Fruit fly (Drosophila melanogaster) whole organism, embryonic: ENCODE data around the gene CG32700.

Experiments
- Atf-2 ChIP-seq: fragments of 200-800 bp; sonication (Bioruptor generic); optimal IDR thresholded peaks from 2 replicates; lab custom pipeline; 2016; ENCODE audit warnings: missing biosample characterization, missing genetic modification characterization
- C15 ChIP-seq: fragments of 200-800 bp; sonication (Bioruptor generic); IDR thresholded peaks from 3 replicates; pipeline ENCODE4 v1.3.6; 2022; ENCODE audit warnings: missing biosample characterization, missing genetic modification characterization
- CG11456 ChIP-seq: fragments of 200-800 bp; sonication (Bioruptor generic); IDR thresholded peaks from 3 replicates; pipeline ENCODE4 v1.3.6; 2022; ENCODE audit warnings: missing biosample characterization, missing genetic modification characterization
- CG12236 ChIP-seq: fragments of 200-800 bp; sonication (Bioruptor generic); optimal IDR thresholded peaks from 2 replicates; lab custom pipeline; 2016; ENCODE audit warnings: missing biosample characterization, missing genetic modification characterization
- CG1233 ChIP-seq: fragments of 200-800 bp; sonication (Bioruptor generic); optimal IDR thresholded peaks from 4 replicates; lab custom pipeline; 2018; ENCODE audit warnings: missing biosample characterization, mild to moderate bottlenecking, missing genetic modification characterization
- CG12391 ChIP-seq: fragments of 200-800 bp; sonication (Bioruptor generic); optimal IDR thresholded peaks from 3 replicates; lab custom pipeline; 2018; ENCODE audit warnings: missing biosample characterization, mild to moderate bottlenecking, missing genetic modification characterization, moderate library complexity
- CG15011 ChIP-seq: fragments of 200-800 bp; sonication (Bioruptor generic); optimal IDR thresholded peaks from 3 replicates; lab custom pipeline; 2018; ENCODE audit warnings: missing biosample characterization, mild to moderate bottlenecking, missing genetic modification characterization
- CG16815 ChIP-seq: fragments of 200-800 bp; sonication (Bioruptor generic); optimal IDR thresholded peaks from 3 replicates; lab custom pipeline; 2017; ENCODE audit warnings: missing biosample characterization, mild to moderate bottlenecking, missing genetic modification characterization
- CG17361 ChIP-seq: fragments of 200-800 bp; sonication (Bioruptor generic); IDR thresholded peaks from 3 replicates; pipeline ENCODE4 v1.3.6; 2022; ENCODE audit warnings: missing biosample characterization, missing genetic modification characterization
- CG1792 ChIP-seq: fragments of 200-800 bp; sonication (Bioruptor generic); optimal IDR thresholded peaks from 2 replicates; lab custom pipeline; 2016; ENCODE audit warnings: missing biosample characterization, missing genetic modification characterization
- CG3281 ChIP-seq: fragments of 200-800 bp; sonication (Bioruptor generic); optimal IDR thresholded peaks from 3 replicates; lab custom pipeline; 2017; ENCODE audit warnings: missing biosample characterization, mild to moderate bottlenecking, missing genetic modification characterization
- CG34422 ChIP-seq: fragments of 200-800 bp; sonication (Bioruptor generic); IDR thresholded peaks from 3 replicates; pipeline ENCODE4 v1.3.6; 2022; ENCODE audit warnings: missing biosample characterization, missing genetic modification characterization
- CG4707 ChIP-seq: fragments of 200-800 bp; sonication (Bioruptor generic); optimal IDR thresholded peaks from 2 replicates; lab custom pipeline; 2018; ENCODE audit warnings: missing biosample characterization, mild to moderate bottlenecking, missing genetic modification characterization, moderate library complexity
- CG6272 ChIP-seq: fragments of 200-800 bp; sonication (Bioruptor generic); IDR thresholded peaks from 2 replicates; pipeline ENCODE4 v1.3.6; 2022; ENCODE audit warnings: missing biosample characterization, missing genetic modification characterization
- CTCF ChIP-seq: fragments of 200-800 bp; sonication (Bioruptor generic); optimal IDR thresholded peaks from 2 replicates; lab custom pipeline; 2017; ENCODE audit warnings: missing biosample characterization, mild to moderate bottlenecking, missing genetic modification characterization, moderate library complexity
- CrebB ChIP-seq: fragments of 200-800 bp; sonication (Bioruptor generic); optimal IDR thresholded peaks from 3 replicates; lab custom pipeline; 2018; ENCODE audit warnings: missing biosample characterization, mild to moderate bottlenecking, missing genetic modification characterization
- Dll ChIP-seq: fragments of 200-800 bp; sonication (Bioruptor generic); IDR thresholded peaks from 4 replicates; pipeline ENCODE4 v1.3.6; 2022; ENCODE audit warnings: missing biosample characterization, missing genetic modification characterization; ENCODE audit not compliant: partially characterized antibody
- Doc2 ChIP-seq: fragments of 200-800 bp; sonication (Bioruptor generic); IDR thresholded peaks from 2 replicates; pipeline ENCODE4 v1.3.6; 2022; ENCODE audit warnings: missing biosample characterization, missing genetic modification characterization
- E2f2 ChIP-seq: fragments of 200-800 bp; sonication (Bioruptor generic); IDR thresholded peaks from 2 replicates; pipeline ENCODE4 v1.3.6; 2022; ENCODE audit warnings: missing biosample characterization, missing genetic modification characterization
- Ets65A ChIP-seq: fragments of 200-800 bp; sonication (Bioruptor generic); peaks from one replicate; lab custom pipeline; 2016; ENCODE audit warnings: missing biosample characterization, missing genetic modification characterization
- H2.0 ChIP-seq: fragments of 200-800 bp; sonication (Bioruptor generic); IDR thresholded peaks from 2 replicates; pipeline ENCODE4 v1.3.6; 2022; ENCODE audit warnings: missing biosample characterization, missing genetic modification characterization
- MBD-R2 ChIP-seq: fragments of 200-800 bp; sonication (Bioruptor generic); IDR thresholded peaks from 2 replicates; pipeline ENCODE4 v1.3.6; 2022; ENCODE audit warnings: missing biosample characterization, missing genetic modification characterization
- MESR4 ChIP-seq: fragments of 200-800 bp; sonication (Bioruptor generic); optimal IDR thresholded peaks from 2 replicates; lab custom pipeline; 2018; ENCODE audit warnings: missing biosample characterization, mild to moderate bottlenecking, missing genetic modification characterization, moderate library complexity
- Rfx ChIP-seq: fragments of 200-800 bp; sonication (Bioruptor generic); IDR thresholded peaks from 2 replicates; pipeline ENCODE4 v1.3.6; 2022; ENCODE audit warnings: missing biosample characterization, missing genetic modification characterization
- Sox100B ChIP-seq: fragments of 200-800 bp; sonication (Bioruptor generic); optimal IDR thresholded peaks from 3 replicates; lab custom pipeline; 2018; ENCODE audit warnings: missing biosample characterization, mild to moderate bottlenecking, missing genetic modification characterization
- abd-A ChIP-seq: fragments of 200-800 bp; sonication (Bioruptor generic); optimal IDR thresholded peaks from 3 replicates; lab custom pipeline; 2019; ENCODE audit warnings: missing biosample characterization, mild to moderate bottlenecking, missing genetic modification characterization, moderate library complexity
- bcd ChIP-seq: fragments of 200-800 bp; sonication (Bioruptor generic); optimal IDR thresholded peaks from 2 replicates; lab custom pipeline; 2017; ENCODE audit warnings: missing biosample characterization, mild to moderate bottlenecking, missing genetic modification characterization
- cad ChIP-seq: fragments of >200 bp; optimal IDR thresholded peaks from 2 replicates; lab custom pipeline; 2017; ENCODE audit warnings: missing biosample characterization, missing genetic modification characterization
- cwo ChIP-seq: fragments of 200-800 bp; sonication (Bioruptor generic); optimal IDR thresholded peaks from 3 replicates; lab custom pipeline; 2017; ENCODE audit warnings: missing biosample characterization, missing genetic modification characterization, mild to moderate bottlenecking, moderate library complexity, missing genetic modification reagents
- dan ChIP-seq: fragments of 200-800 bp; sonication (Bioruptor generic); IDR thresholded peaks from 2 replicates; pipeline ENCODE4 v1.3.6; 2022; ENCODE audit warnings: missing biosample characterization, missing genetic modification characterization
- dm ChIP-seq: fragments of 200-800 bp; sonication (Bioruptor generic); optimal IDR thresholded peaks from 3 replicates; lab custom pipeline; 2016; ENCODE audit warnings: missing biosample characterization, missing genetic modification characterization
- gcm ChIP-seq: fragments of 200-800 bp; sonication (Bioruptor generic); optimal IDR thresholded peaks from 2 replicates; lab custom pipeline; 2019; ENCODE audit warnings: missing biosample characterization, mild to moderate bottlenecking, missing genetic modification characterization, moderate library complexity
- gem ChIP-seq: fragments of 200-800 bp; sonication (Bioruptor generic); optimal IDR thresholded peaks from 2 replicates; lab custom pipeline; 2019; ENCODE audit warnings: missing biosample characterization, mild to moderate bottlenecking, missing genetic modification characterization, moderate library complexity
- gro ChIP-seq: fragments of 200-800 bp; sonication (Bioruptor generic); optimal IDR thresholded peaks from 2 replicates; lab custom pipeline; 2016; ENCODE audit warnings: missing biosample characterization, missing genetic modification characterization
- gsb ChIP-seq: fragments of 200-800 bp; sonication (Bioruptor generic); IDR thresholded peaks from 2 replicates; pipeline ENCODE4 v1.3.6; 2022; ENCODE audit warnings: missing biosample characterization, missing genetic modification characterization
- hb ChIP-seq: fragments of 200-800 bp; sonication (Bioruptor generic); IDR thresholded peaks from 3 replicates; pipeline ENCODE4 v1.3.6; 2022; ENCODE audit warnings: missing biosample characterization, missing genetic modification characterization; ENCODE audit not compliant: partially characterized antibody
- hbn ChIP-seq: fragments of 200-800 bp; sonication (Bioruptor generic); IDR thresholded peaks from 2 replicates; pipeline ENCODE4 v1.3.6; 2022; ENCODE audit warnings: missing biosample characterization, missing genetic modification characterization; ENCODE audit not compliant: partially characterized antibody
- hth ChIP-seq: fragments of >200 bp; optimal IDR thresholded peaks from 2 replicates; lab custom pipeline; 2017; ENCODE audit warnings: inconsistent platforms
- jumu ChIP-seq: fragments of 200-800 bp; sonication (Bioruptor generic); optimal IDR thresholded peaks from 3 replicates; lab custom pipeline; 2016; ENCODE audit warnings: missing biosample characterization, missing genetic modification characterization
- kni ChIP-seq: fragments of 200-800 bp; sonication (Bioruptor generic); optimal IDR thresholded peaks from 3 replicates; lab custom pipeline; 2017; ENCODE audit warnings: mild to moderate bottlenecking, missing biosample characterization, missing genetic modification reagents, missing genetic modification characterization
- mirr ChIP-seq: fragments of 200-800 bp; sonication (Bioruptor generic); optimal IDR thresholded peaks from 3 replicates; lab custom pipeline; 2018; ENCODE audit warnings: missing biosample characterization, mild to moderate bottlenecking, missing genetic modification characterization
- nau ChIP-seq: fragments of 200-800 bp; sonication (Bioruptor generic); optimal IDR thresholded peaks from 3 replicates; lab custom pipeline; 2017; ENCODE audit warnings: missing biosample characterization, mild to moderate bottlenecking, missing genetic modification characterization, missing genetic modification reagents
- oc ChIP-seq: fragments of 200-800 bp; sonication (Bioruptor generic); optimal IDR thresholded peaks from 2 replicates; lab custom pipeline; 2018; ENCODE audit warnings: missing biosample characterization, mild to moderate bottlenecking, missing genetic modification characterization, moderate library complexity
- odd ChIP-seq: fragments of 200-800 bp; sonication (Bioruptor generic); optimal IDR thresholded peaks from 2 replicates; lab custom pipeline; 2017; ENCODE audit warnings: missing biosample characterization, mild to moderate bottlenecking, missing genetic modification characterization
- repo ChIP-seq: fragments of 200-800 bp; sonication (Bioruptor generic); optimal IDR thresholded peaks from 2 replicates; lab custom pipeline; 2016; ENCODE audit warnings: missing biosample characterization, missing genetic modification characterization
- ro ChIP-seq: fragments of 200-800 bp; sonication (Bioruptor generic); IDR thresholded peaks from 2 replicates; pipeline ENCODE4 v1.3.6; 2022; ENCODE audit warnings: missing biosample characterization, missing genetic modification characterization
- run ChIP-seq: fragments of 200-800 bp; sonication (Bioruptor generic); optimal IDR thresholded peaks from 3 replicates; lab custom pipeline; 2018; ENCODE audit warnings: missing biosample characterization, mild to moderate bottlenecking, missing genetic modification characterization
- slbo ChIP-seq: fragments of 200-800 bp; sonication (Bioruptor generic); IDR thresholded peaks from 2 replicates; pipeline ENCODE4 v1.3.6; 2022; ENCODE audit warnings: missing biosample characterization, missing genetic modification characterization
- sr ChIP-seq: fragments of 200-800 bp; sonication (Bioruptor generic); IDR thresholded peaks from 3 replicates; pipeline ENCODE4 v1.3.6; 2022; ENCODE audit warnings: missing biosample characterization, missing genetic modification characterization
- ttk ChIP-seq: fragments of 200-800 bp; sonication (Bioruptor generic); IDR thresholded peaks from 2 replicates; pipeline ENCODE4 v2.1.2; 2022; ENCODE audit warnings: missing biosample characterization, missing genetic modification characterization
- tup ChIP-seq: fragments of 200-800 bp; sonication (Bioruptor generic); optimal IDR thresholded peaks from 2 replicates; lab custom pipeline; 2016; ENCODE audit warnings: missing biosample characterization, mild to moderate bottlenecking, missing genetic modification characterization, moderate library complexity
- twi ChIP-seq: fragments of 200-800 bp; optimal IDR thresholded peaks from 2 replicates; lab custom pipeline; 2019; ENCODE audit warnings: missing biosample characterization, mild to moderate bottlenecking, missing genetic modification characterization, moderate library complexity

The CG32700 gene

dm6 chrX:9554346-9554808 is 3.7 kb upstream of the CG32700 start, which contains the start of gene RpS28b (continued):
- TF ChIP-seq CrebB (tag; lab: Kevin White, UChicago) (peak; percentile 84), CG12391 (tag; lab: Kevin White, UChicago) (peak; percentile 72), dan (no peak), CG15011 (peak; percentile 84), CG4707 (GFP tag; lab: Kevin White, UChicago) (peak; percentile 90), H2.0 (peak; percentile 88), dm (GFP tag; lab: Kevin White, UChicago) (peak; percentile 92), Rfx (GFP tag; lab: Robert Waterston, UW) (peak; percentile 98), E2f2 (GFP tag; lab: Robert Waterston, UW) (peak; percentile 41), Sox100B (GFP tag; lab: Kevin White, UChicago) (peak; percentile 88), oc (no peak), CG1233 (GFP tag; lab: Kevin White, UChicago) (peak; percentile 94), CG6272 (GFP tag; lab: Robert Waterston, UW) (peak; percentile 87), gsb (peak; percentile 84), run (tag; lab: Kevin White, UChicago) (peak; percentile 60), abd-A (tag; lab: Kevin White, UChicago) (no peak), slbo (GFP tag; lab: Robert Waterston, UW) (peak; percentile 96), CG11456 (GFP tag; lab: Robert Waterston, UW) (peak; percentile 99), Doc2 (GFP tag; lab: Robert Waterston, UW) (peak; percentile 71; the same call in 1 of the 2 replicates), jumu (GFP tag; lab: Kevin White, UChicago) (peak; percentile 62), nau (GFP tag; lab: Kevin White, UChicago) (peak; percentile 90), CG16815 (peak; percentile 76), hth (lab: Kevin White, UChicago) (no peak), MESR4 (GFP tag; lab: Kevin White, UChicago) (peak; percentile 98), tup (peak; percentile 46), Atf-2 (GFP tag; lab: Kevin White, UChicago) (peak; percentile 83), C15 (GFP tag; lab: Robert Waterston, UW) (peak; percentile 88), Ets65A (GFP tag; lab: Kevin White, UChicago) (peak; percentile 99), gro (peak; percentile 86), mirr (GFP tag; lab: Kevin White, UChicago) (peak; percentile 96), Dll (GFP tag; lab: Robert Waterston, UW) (peak; percentile 64), twi (tag; lab: Kevin White, UChicago) (peak; percentile 59), repo (GFP tag; lab: Kevin White, UChicago) (peak; percentile 80), gem (peak; percentile 29), CG3281 (GFP tag; lab: Kevin White, UChicago) (peak; percentile 90), hb (peak; percentile 69), sr (GFP tag; lab: Robert Waterston, UW) (peak; percentile 95), bcd (GFP tag; lab: Kevin White, UChicago) (peak; percentile 95), hbn (GFP tag; lab: Robert Waterston, UW) (peak; percentile 53; the same call in 1 of the 2 replicates), kni (GFP tag; lab: Kevin White, UChicago) (peak; percentile 91), odd (GFP tag; lab: Kevin White, UChicago) (peak; percentile 91), ro (GFP tag; lab: Robert Waterston, UW) (peak; percentile 81), CG17361 (GFP tag; lab: Robert Waterston, UW) (peak; percentile 71), CTCF (peak; percentile 56), ttk (GFP tag; lab: Robert Waterston, UW) (peak; percentile 90), cwo (GFP tag; lab: Kevin White, UChicago) (peak; percentile 76), CG12236 (GFP tag; lab: Kevin White, UChicago) (peak; percentile 75), CG1792 (peak; percentile 87), CG34422 (GFP tag; lab: Robert Waterston, UW) (peak; percentile 92), cad (GFP tag; lab: Kevin White, UChicago) (no peak), MBD-R2 (GFP tag; lab: Robert Waterston, UW) (peak; percentile 47; the same call in 1 of the 2 replicates), gcm (GFP tag; lab: Kevin White, UChicago) (peak; percentile 76)
